Worm (Caenorhabditis elegans): ENCODE data around the gene T08D2.6.
"Not testable (repeated sequence)": the region's sequence is repeated elsewhere in the genome, so short reads cannot be mapped to it uniquely, and the experiment has no call there.

- TF ChIP-seq php-3 (GFP tag; IDR thresholded peaks at IDR 0.05); mep-1 (tag; optimal IDR thresholded peaks at IDR 0.05); skn-1 (tag; optimal IDR thresholded peaks at IDR 0.05); unc-39 (tag; optimal IDR thresholded peaks at IDR 0.05); unc-62 (tag; optimal IDR thresholded peaks at IDR 0.05); zip-11 (GFP tag; IDR thresholded peaks at IDR 0.05); ceh-20 (GFP tag; IDR thresholded peaks at IDR 0.05); snpc-4 (tag; optimal IDR thresholded peaks at IDR 0.05): not testable (repeated sequence)
- TF ChIP-seq unc-62 (GFP tag; optimal IDR thresholded peaks at IDR 0.05 in 1 of 2) = peak in 1 of 2 experiments; percentile 5
Observed at ce11 chrX:209695-210094, 27.7 kb upstream of the T08D2.6 start, which contains the start of gene Y73B3B.3.
